Worm (Caenorhabditis elegans) whole organism, L1 larva: ENCODE results near the gene Y41E3.19.
A peak's percentile ranks its signal among the peaks of the same experiment; 100 is the strongest.

Source experiments
- C04F5.9 ChIP-seq: sonication (generic microtip); optimal IDR thresholded peaks from 2 replicates; lab custom pipeline; 2016; ENCODE audit warnings: missing genetic modification characterization, missing compliant biosample characterization
- C16A3.4 ChIP-seq: fragments of 150-350 bp; optimal IDR thresholded peaks from 2 replicates; lab custom pipeline; 2014; ENCODE audit warnings: missing biosample characterization, missing genetic modification characterization
- F16B12.6 ChIP-seq: fragments of 150-350 bp; optimal IDR thresholded peaks from 2 replicates; lab custom pipeline; 2014; ENCODE audit warnings: missing biosample characterization, missing genetic modification characterization
- alr-1 ChIP-seq: fragments of 200-800 bp; sonication (Bioruptor generic); optimal IDR thresholded peaks from 2 replicates; lab custom pipeline; 2018; ENCODE audit warnings: borderline replicate concordance, mild to moderate bottlenecking, missing genetic modification characterization, missing compliant biosample characterization
- aly-2 ChIP-seq: fragments of 150-350 bp; optimal IDR thresholded peaks from 2 replicates; lab custom pipeline; 2014; ENCODE audit warnings: missing biosample characterization, missing genetic modification characterization
- blmp-1 ChIP-seq: fragments of 150-350 bp; optimal IDR thresholded peaks from 2 replicates; lab custom pipeline; 2014; ENCODE audit warnings: missing biosample characterization, missing genetic modification characterization
- ceh-82 ChIP-seq, 3 experiments: fragments of 150-350 bp in 1 of 3; sonication (generic microtip) in 2 of 3; optimal IDR thresholded peaks; 2 replicates each; lab custom pipeline; 2014 to 2017; ENCODE audit warnings: missing biosample characterization in 3 of 3, missing genetic modification characterization in 3 of 3
- dpl-1 ChIP-seq, 3 experiments: fragments of 150-350 bp in 2 of 3; sonication (generic microtip) in 1 of 3; optimal IDR thresholded peaks; 2 replicates each; lab custom pipeline; 2014 to 2017; ENCODE audit warnings: missing biosample characterization in 3 of 3, missing genetic modification characterization in 3 of 3, missing genetic modification reagents in 3 of 3
- dsc-1 ChIP-seq: sonication (generic microtip); optimal IDR thresholded peaks from 2 replicates; lab custom pipeline; 2016; ENCODE audit warnings: mild to moderate bottlenecking, missing genetic modification characterization, missing compliant biosample characterization
- efl-1 ChIP-seq, 4 experiments: fragments of 150-350 bp; optimal IDR thresholded peaks in 3 of 4; peaks in 1 of 4; 1 replicate in 1 of 4; 2 replicates in 3 of 4; lab custom pipeline; 2014; ENCODE audit warnings: missing biosample characterization in 2 of 4, missing genetic modification characterization in 2 of 4, missing genetic modification reagents in 2 of 4
- egl-27 ChIP-seq, 2 experiments: fragments of 150-350 bp in 1 of 2; sonication (generic microtip); optimal IDR thresholded peaks; 3 replicates each; lab custom pipeline; 2017 to 2018; ENCODE audit warnings: missing biosample characterization in 2 of 2, missing genetic modification characterization in 2 of 2, missing genetic modification reagents in 2 of 2
- elt-2 ChIP-seq: sonication (generic microtip); optimal IDR thresholded peaks from 2 replicates; lab custom pipeline; 2016; ENCODE audit warnings: missing genetic modification characterization, mild to moderate bottlenecking, inconsistent platforms, missing compliant biosample characterization, missing genetic modification reagents
- ets-5 ChIP-seq: fragments of 200-800 bp; sonication (Bioruptor generic); IDR thresholded peaks from 2 replicates; pipeline ENCODE4 v1.3.6; 2022; ENCODE audit warnings: missing genetic modification characterization, missing compliant biosample characterization
- irx-1 ChIP-seq: sonication (generic microtip); optimal IDR thresholded peaks from 2 replicates; lab custom pipeline; 2016; ENCODE audit warnings: missing genetic modification characterization, missing compliant biosample characterization
- lin-15B ChIP-seq: fragments of 150-350 bp; sonication (generic microtip); optimal IDR thresholded peaks from 3 replicates; lab custom pipeline; 2014; ENCODE audit warnings: missing biosample characterization, missing genetic modification characterization
- lin-35 ChIP-seq, 2 experiments: fragments of 150-350 bp; optimal IDR thresholded peaks; 2 replicates each; lab custom pipeline; 2014; ENCODE audit warnings: missing biosample characterization in 2 of 2, missing genetic modification characterization in 2 of 2, missing genetic modification reagents in 2 of 2
- lin-39 ChIP-seq: fragments of 150-350 bp; optimal IDR thresholded peaks from 2 replicates; lab custom pipeline; 2014; ENCODE audit warnings: missing biosample characterization, missing genetic modification reagents, missing genetic modification characterization
- lsy-2 ChIP-seq, 2 experiments: fragments of 150-350 bp; optimal IDR thresholded peaks; 2 replicates each; lab custom pipeline; 2014; ENCODE audit warnings: missing biosample characterization in 2 of 2, missing genetic modification characterization in 2 of 2
- mdl-1 ChIP-seq, 2 experiments: fragments of 150-350 bp; optimal IDR thresholded peaks; 2 replicates each; lab custom pipeline; 2014 to 2017; ENCODE audit warnings: missing biosample characterization in 2 of 2, missing genetic modification characterization in 2 of 2, inconsistent platforms in 1 of 2
- mep-1 ChIP-seq: fragments of 150-350 bp; optimal IDR thresholded peaks from 2 replicates; lab custom pipeline; 2014; ENCODE audit warnings: missing biosample characterization, missing genetic modification characterization
- nhr-19 ChIP-seq: fragments of 200-800 bp; sonication (Bioruptor generic); conservative IDR thresholded peaks from 2 replicates; pipeline ENCODE4 v1.3.6; 2022; ENCODE audit warnings: missing genetic modification characterization, missing compliant biosample characterization
- nhr-20 ChIP-seq: sonication (generic microtip); optimal IDR thresholded peaks from 2 replicates; lab custom pipeline; 2016; ENCODE audit warnings: mild to moderate bottlenecking, missing genetic modification characterization, missing compliant biosample characterization
- nhr-47 ChIP-seq: sonication (generic microtip); optimal IDR thresholded peaks from 2 replicates; lab custom pipeline; 2016; ENCODE audit warnings: mild to moderate bottlenecking, missing genetic modification characterization, moderate library complexity, missing compliant biosample characterization
- nhr-71 ChIP-seq: sonication (generic microtip); optimal IDR thresholded peaks from 2 replicates; lab custom pipeline; 2016; ENCODE audit warnings: mild to moderate bottlenecking, missing genetic modification characterization, moderate library complexity, missing compliant biosample characterization
- nhr-85 ChIP-seq: sonication (generic microtip); peaks from one replicate; lab custom pipeline; 2016; ENCODE audit warnings: missing genetic modification characterization, inconsistent platforms, missing compliant biosample characterization
- rnt-1 ChIP-seq: sonication (generic microtip); optimal IDR thresholded peaks from 2 replicates; lab custom pipeline; 2016; ENCODE audit warnings: mild to moderate bottlenecking, missing genetic modification characterization, moderate library complexity, missing compliant biosample characterization
- snu-23 ChIP-seq: sonication (generic microtip); optimal IDR thresholded peaks from 2 replicates; lab custom pipeline; 2016; ENCODE audit warnings: missing genetic modification characterization, missing compliant biosample characterization
- swsn-7 ChIP-seq: sonication (generic microtip); optimal IDR thresholded peaks from 2 replicates; lab custom pipeline; 2016; ENCODE audit warnings: missing genetic modification characterization, missing compliant biosample characterization
- tbx-2 ChIP-seq: sonication (generic microtip); optimal IDR thresholded peaks from 2 replicates; lab custom pipeline; 2016; ENCODE audit warnings: missing genetic modification characterization, missing compliant biosample characterization
- unc-130 ChIP-seq: fragments of 150-350 bp; optimal IDR thresholded peaks from 2 replicates; lab custom pipeline; 2017; ENCODE audit warnings: missing biosample characterization, missing genetic modification characterization, inconsistent platforms
- unc-30 ChIP-seq: sonication (generic microtip); optimal IDR thresholded peaks from 2 replicates; lab custom pipeline; 2017; ENCODE audit warnings: missing biosample characterization, missing genetic modification characterization
- unc-62 ChIP-seq: fragments of 150-350 bp; optimal IDR thresholded peaks from 2 replicates; lab custom pipeline; 2014; ENCODE audit warnings: missing biosample characterization, missing genetic modification reagents, missing genetic modification characterization
- unc-98 ChIP-seq: fragments of 200-800 bp; sonication (Bioruptor generic); IDR thresholded peaks from 2 replicates; pipeline ENCODE4 v1.3.6; 2022; ENCODE audit warnings: missing genetic modification characterization, missing compliant biosample characterization
- xbp-1 ChIP-seq: sonication (generic microtip); optimal IDR thresholded peaks from 2 replicates; lab custom pipeline; 2016; ENCODE audit warnings: missing genetic modification characterization, missing compliant biosample characterization
- zag-1 ChIP-seq: fragments of 150-350 bp; optimal IDR thresholded peaks from 2 replicates; lab custom pipeline; 2014; ENCODE audit warnings: missing biosample characterization, missing genetic modification characterization
- zip-4 ChIP-seq: fragments of 200-800 bp; sonication (Bioruptor generic); optimal IDR thresholded peaks from 2 replicates; lab custom pipeline; 2018; ENCODE audit warnings: mild to moderate bottlenecking, missing genetic modification characterization, moderate library complexity, missing compliant biosample characterization

Gene Y41E3.19

DNA sequence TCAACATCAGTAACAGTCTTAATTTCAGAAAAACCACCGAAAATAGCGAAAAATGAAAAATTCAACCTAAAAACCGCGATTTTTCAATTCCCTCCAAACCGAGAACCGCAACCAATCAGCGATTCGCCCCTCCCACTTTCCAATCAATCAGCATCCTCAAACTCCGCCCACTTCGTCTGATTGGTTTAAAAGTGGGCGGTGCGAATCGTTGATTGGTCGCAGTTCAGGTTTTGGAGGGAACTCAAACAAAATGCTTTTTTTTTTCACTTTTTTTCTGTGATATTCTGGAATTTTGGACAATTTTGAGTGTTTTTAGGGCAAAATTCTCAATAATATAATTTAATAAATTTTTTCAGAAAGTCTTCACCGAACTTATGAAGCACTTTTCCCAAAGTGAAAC is 28.0 kb upstream of the Y41E3.19 start:
- TF ChIP-seq zag-1 (no peak), dpl-1 (GFP tag; optimal IDR thresholded peaks at IDR 0.05; lab: Kevin White, UChicago) (peak in 1 of 3 experiments; percentile 9), ets-5 (GFP tag; lab: Robert Waterston, UW) (no peak), nhr-85 (tag; lab: Kevin White, UChicago) (no peak), egl-27 (tag; optimal IDR thresholded peaks at IDR 0.05; lab: Kevin White, UChicago) (no peak), rnt-1 (no peak), nhr-19 (GFP tag; lab: Robert Waterston, UW) (no peak), efl-1 (optimal IDR thresholded peaks at IDR 0.05; lab: Kevin White, UChicago) (no peak), efl-1 (GFP tag; optimal IDR thresholded peaks at IDR 0.05 in 1 of 2; lab: Kevin White, UChicago) (peak; percentile 34 to 40)

DNA sequence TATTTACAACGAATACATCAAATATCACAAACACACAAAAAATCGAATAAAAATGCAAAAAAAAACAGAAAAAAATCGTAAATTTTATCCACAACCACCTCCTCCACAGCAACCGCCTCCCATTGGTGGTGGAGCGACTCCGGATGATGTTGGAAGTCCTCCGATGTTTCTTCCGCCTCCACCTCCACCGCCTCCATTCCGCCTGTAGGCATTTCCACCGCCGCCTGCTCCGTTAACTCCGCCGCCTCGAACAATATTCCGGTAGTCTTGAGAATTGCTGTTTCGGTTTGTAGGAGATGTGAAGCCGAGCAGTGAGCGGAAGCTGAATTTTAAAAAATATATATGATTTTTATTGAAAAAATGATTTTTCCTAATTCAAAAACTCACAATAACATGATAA is 27.5 kb upstream of the Y41E3.19 start:
- TF ChIP-seq efl-1 (optimal IDR thresholded peaks at IDR 0.05; lab: Kevin White, UChicago) (no peak), efl-1 (GFP tag; optimal IDR thresholded peaks at IDR 0.05 in 1 of 2; lab: Kevin White, UChicago) (peak in 1 of 2 experiments; percentile 43), alr-1 (tag; lab: Kevin White, UChicago) (peak; percentile 79), xbp-1 (tag; lab: Kevin White, UChicago) (no peak)
- TF ChIP-seq, all 84 proteins: peak for 2

DNA sequence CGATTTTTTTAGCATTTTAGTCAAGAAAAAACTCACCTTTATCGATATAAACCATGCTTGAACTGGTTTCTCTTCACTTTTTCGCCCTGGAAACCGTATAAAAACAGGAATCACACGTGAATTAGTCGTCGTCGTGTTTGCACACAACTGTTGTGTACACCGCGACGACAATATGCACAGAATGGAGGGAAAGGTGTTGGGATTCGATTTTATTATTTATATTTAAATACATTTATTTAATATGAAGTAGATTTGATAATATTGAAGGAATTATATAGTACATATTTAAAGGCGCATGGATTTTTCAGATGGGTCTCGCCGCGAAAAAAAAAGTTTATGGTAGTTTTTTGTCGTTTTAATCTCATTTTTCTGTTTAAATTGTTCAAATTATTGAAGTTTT is 27.0 kb upstream of the Y41E3.19 start, which contains the start of gene Y41E3.8:
Gene Y41E3.8, minus strand, starts transcription at position 88 of the 400 bp plus-strand sequence.
- TF ChIP-seq tbx-2 (tag; lab: Kevin White, UChicago) (no peak), C16A3.4 (tag; lab: Kevin White, UChicago) (peak; percentile 23), lin-35 (GFP tag; optimal IDR thresholded peaks at IDR 0.05; lab: Kevin White, UChicago) (peak; percentile 56 to 81), zip-4 (GFP tag; lab: Kevin White, UChicago) (no peak), efl-1 (optimal IDR thresholded peaks at IDR 0.05; lab: Kevin White, UChicago) (peak; percentile 66 to 69), efl-1 (GFP tag; optimal IDR thresholded peaks at IDR 0.05 in 1 of 2; lab: Kevin White, UChicago) (peak; percentile 79 to 97), aly-2 (tag; lab: Kevin White, UChicago) (no peak), lin-15B (tag; lab: Kevin White, UChicago) (peak; percentile 16), irx-1 (tag; lab: Kevin White, UChicago) (no peak), dpl-1 (GFP tag; optimal IDR thresholded peaks at IDR 0.05; lab: Kevin White, UChicago) (peak; percentile 39 to 82 (median 72)), elt-2 (tag; lab: Kevin White, UChicago) (no peak), mdl-1 (tag; optimal IDR thresholded peaks at IDR 0.05; lab: Kevin White, UChicago) (peak in 1 of 2 experiments; percentile 43), mep-1 (tag; lab: Kevin White, UChicago) (peak; percentile 74), dsc-1 (peak; percentile 3), C04F5.9 (tag; lab: Kevin White, UChicago) (no peak), blmp-1 (peak; percentile 53), rnt-1 (no peak), nhr-71 (peak; percentile 43), unc-98 (GFP tag; lab: Robert Waterston, UW) (no peak), nhr-47 (peak; percentile 32), nhr-20 (tag; lab: Kevin White, UChicago) (peak; percentile 23), unc-62 (GFP tag; lab: Kevin White, UChicago) (no peak), unc-130 (tag; lab: Kevin White, UChicago) (no peak), snu-23 (GFP tag; lab: Kevin White, UChicago) (peak; percentile 49), unc-30 (tag; lab: Kevin White, UChicago) (no peak), zag-1 (no peak), lsy-2 (tag; optimal IDR thresholded peaks at IDR 0.05; lab: Kevin White, UChicago) (peak; percentile 29 to 63), xbp-1 (tag; lab: Kevin White, UChicago) (peak; percentile 89), ceh-82 (tag; optimal IDR thresholded peaks at IDR 0.05; lab: Kevin White, UChicago) (peak in 1 of 3 experiments; percentile 10), swsn-7 (tag; lab: Kevin White, UChicago) (peak; percentile 31), lin-39 (tag; lab: Kevin White, UChicago) (no peak), nhr-85 (tag; lab: Kevin White, UChicago) (peak; percentile 35), F16B12.6 (tag; lab: Kevin White, UChicago) (peak; percentile 89)
